Fruit fly (Drosophila melanogaster) whole organism, embryonic: Measurements from ENCODE around the gene S6KL.

Source experiments
- Ada2b ChIP-seq: fragments of 200-800 bp; sonication (Bioruptor generic); IDR thresholded peaks from 2 replicates; pipeline ENCODE4 v1.3.6; 2022; ENCODE audit warnings: missing biosample characterization, missing genetic modification characterization
- B-H1 ChIP-seq: fragments of 200-800 bp; sonication (Bioruptor generic); IDR thresholded peaks from 3 replicates; pipeline ENCODE4 v1.3.6; 2022; ENCODE audit warnings: missing biosample characterization, missing genetic modification characterization
- Bdp1 ChIP-seq: fragments of 200-800 bp; sonication (Bioruptor generic); optimal IDR thresholded peaks from 3 replicates; lab custom pipeline; 2016; ENCODE audit warnings: missing biosample characterization, missing genetic modification characterization
- CG10462 ChIP-seq: fragments of 200-800 bp; sonication (Bioruptor generic); optimal IDR thresholded peaks from 2 replicates; lab custom pipeline; 2016; ENCODE audit warnings: missing biosample characterization, missing genetic modification characterization
- CG11456 ChIP-seq: fragments of 200-800 bp; sonication (Bioruptor generic); IDR thresholded peaks from 3 replicates; pipeline ENCODE4 v1.3.6; 2022; ENCODE audit warnings: missing biosample characterization, missing genetic modification characterization
- CG11504 ChIP-seq: fragments of 200-800 bp; sonication (Bioruptor generic); optimal IDR thresholded peaks from 3 replicates; lab custom pipeline; 2019; ENCODE audit warnings: missing biosample characterization, mild to moderate bottlenecking, missing genetic modification characterization, moderate library complexity
- CG11723 ChIP-seq: fragments of 200-800 bp; sonication (Bioruptor generic); optimal IDR thresholded peaks from 2 replicates; lab custom pipeline; 2017; ENCODE audit warnings: missing biosample characterization, mild to moderate bottlenecking, missing genetic modification characterization
- CG12104 ChIP-seq: fragments of 200-800 bp; sonication (Bioruptor generic); optimal IDR thresholded peaks from 3 replicates; lab custom pipeline; 2016; ENCODE audit warnings: missing biosample characterization, missing genetic modification characterization
- CG14710 ChIP-seq: fragments of 200-800 bp; sonication (Bioruptor generic); optimal IDR thresholded peaks from 3 replicates; lab custom pipeline; 2019; ENCODE audit warnings: missing biosample characterization, mild to moderate bottlenecking, missing genetic modification characterization, moderate library complexity
- CG1647 ChIP-seq: fragments of 200-800 bp; sonication (Bioruptor generic); optimal IDR thresholded peaks from 3 replicates; lab custom pipeline; 2016; ENCODE audit warnings: missing biosample characterization, missing genetic modification characterization
- CG16815 ChIP-seq: fragments of 200-800 bp; sonication (Bioruptor generic); optimal IDR thresholded peaks from 3 replicates; lab custom pipeline; 2017; ENCODE audit warnings: missing biosample characterization, mild to moderate bottlenecking, missing genetic modification characterization
- CG18011 ChIP-seq: fragments of 200-800 bp; sonication (Bioruptor generic); optimal IDR thresholded peaks from 2 replicates; lab custom pipeline; 2017; ENCODE audit warnings: missing biosample characterization, missing genetic modification characterization, mild to moderate bottlenecking, moderate library complexity, missing genotype
- CG2116 ChIP-seq: fragments of 200-800 bp; sonication (Bioruptor generic); optimal IDR thresholded peaks from 3 replicates; lab custom pipeline; 2018; ENCODE audit warnings: missing biosample characterization, mild to moderate bottlenecking, missing genetic modification characterization
- CG31365 ChIP-seq: fragments of 200-800 bp; sonication (Bioruptor generic); optimal IDR thresholded peaks from 2 replicates; lab custom pipeline; 2018; ENCODE audit warnings: missing biosample characterization, mild to moderate bottlenecking, missing genetic modification characterization
- CG32767 ChIP-seq: fragments of 200-800 bp; sonication (Bioruptor generic); IDR thresholded peaks from 2 replicates; pipeline ENCODE4 v1.3.6; 2022; ENCODE audit warnings: missing biosample characterization, missing genetic modification characterization
- CG3281 ChIP-seq: fragments of 200-800 bp; sonication (Bioruptor generic); optimal IDR thresholded peaks from 3 replicates; lab custom pipeline; 2017; ENCODE audit warnings: missing biosample characterization, mild to moderate bottlenecking, missing genetic modification characterization
- CG34224 ChIP-seq: fragments of 200-800 bp; sonication (Bioruptor generic); IDR thresholded peaks from 3 replicates; pipeline ENCODE4 v1.3.6; 2022; ENCODE audit warnings: missing biosample characterization, missing genetic modification characterization; ENCODE audit not compliant: partially characterized antibody
- CG6689 ChIP-seq: fragments of 200-800 bp; sonication (Bioruptor generic); IDR thresholded peaks from 2 replicates; pipeline ENCODE4 v1.3.6; 2022; ENCODE audit warnings: missing biosample characterization, missing genetic modification characterization
- CG8281 ChIP-seq: fragments of 200-800 bp; sonication (Bioruptor generic); optimal IDR thresholded peaks from 2 replicates; lab custom pipeline; 2018; ENCODE audit warnings: missing biosample characterization, mild to moderate bottlenecking, missing genetic modification characterization, moderate library complexity
- Chrac-16 ChIP-seq: fragments of 200-800 bp; sonication (Bioruptor generic); optimal IDR thresholded peaks from 3 replicates; lab custom pipeline; 2016; ENCODE audit warnings: missing biosample characterization, missing genetic modification characterization
- D ChIP-seq, 2 experiments: fragments of 200-800 bp in 1 of 2; fragments of >200 bp in 1 of 2; sonication (Bioruptor generic) in 1 of 2; optimal IDR thresholded peaks; 2 replicates in 1 of 2; 3 replicates in 1 of 2; lab custom pipeline; 2017; ENCODE audit warnings: mild to moderate bottlenecking in 1 of 2, missing biosample characterization in 1 of 2, missing genetic modification characterization in 1 of 2, missing genetic modification reagents in 1 of 2
- D19B ChIP-seq: fragments of 200-800 bp; sonication (Bioruptor generic); optimal IDR thresholded peaks from 2 replicates; lab custom pipeline; 2017; ENCODE audit warnings: missing biosample characterization, mild to moderate bottlenecking, missing genetic modification characterization
- HLH4C ChIP-seq: fragments of 200-800 bp; sonication (Bioruptor generic); IDR thresholded peaks from 3 replicates; pipeline ENCODE4 v1.3.6; 2022; ENCODE audit warnings: missing biosample characterization, missing genetic modification characterization; ENCODE audit not compliant: partially characterized antibody
- HmgD ChIP-seq: fragments of 200-800 bp; sonication (Bioruptor generic); optimal IDR thresholded peaks from 3 replicates; lab custom pipeline; 2016; ENCODE audit warnings: missing biosample characterization, missing genetic modification characterization
- Hr51 ChIP-seq, 2 experiments: fragments of 200-800 bp; sonication (Bioruptor generic); optimal IDR thresholded peaks; 2 replicates in 1 of 2; 3 replicates in 1 of 2; lab custom pipeline; 2016 to 2018; ENCODE audit warnings: missing biosample characterization in 2 of 2, missing genetic modification characterization in 2 of 2, mild to moderate bottlenecking in 1 of 2, moderate library complexity in 1 of 2
- Lpt ChIP-seq: fragments of >200 bp; optimal IDR thresholded peaks from 2 replicates; lab custom pipeline; 2018; ENCODE audit warnings: missing biosample characterization, missing genetic modification characterization
- MTF-1 ChIP-seq: fragments of 200-800 bp; sonication (Bioruptor generic); optimal IDR thresholded peaks from 2 replicates; lab custom pipeline; 2018; ENCODE audit warnings: missing biosample characterization, mild to moderate bottlenecking, missing genetic modification characterization, borderline replicate concordance
- NFAT ChIP-seq: fragments of 200-800 bp; sonication (Bioruptor generic); IDR thresholded peaks from 2 replicates; pipeline ENCODE4 v1.3.6; 2022; ENCODE audit warnings: missing biosample characterization, missing genetic modification characterization
- Optix ChIP-seq: fragments of 200-800 bp; sonication (Bioruptor generic); IDR thresholded peaks from 3 replicates; pipeline ENCODE4 v1.3.6; 2022; ENCODE audit warnings: missing biosample characterization, missing genetic modification characterization
- Scr ChIP-seq: fragments of 200-800 bp; sonication (Bioruptor generic); IDR thresholded peaks from 2 replicates; pipeline ENCODE4 v1.3.6; 2022; ENCODE audit warnings: missing biosample characterization, missing genetic modification characterization; ENCODE audit not compliant: partially characterized antibody
- Stat92E ChIP-seq, 3 experiments: fragments of >200 bp in 2 of 3; fragments of 200-800 bp in 1 of 3; sonication (Bioruptor generic) in 1 of 3; optimal IDR thresholded peaks; 2 replicates each; lab custom pipeline; 2017 to 2019; ENCODE audit warnings: missing biosample characterization in 3 of 3, missing genetic modification characterization in 3 of 3, mild to moderate bottlenecking in 1 of 3, moderate library complexity in 1 of 3
- Taf1 ChIP-seq: fragments of 200-800 bp; sonication (Bioruptor generic); IDR thresholded peaks from 2 replicates; pipeline ENCODE4 v1.3.6; 2022; ENCODE audit warnings: missing biosample characterization, missing genetic modification characterization
- ase ChIP-seq: fragments of 200-800 bp; sonication (Bioruptor generic); IDR thresholded peaks from 3 replicates; pipeline ENCODE4 v1.3.6; 2022; ENCODE audit warnings: missing biosample characterization, missing genetic modification characterization
- cato ChIP-seq: fragments of 200-800 bp; sonication (Bioruptor generic); optimal IDR thresholded peaks from 2 replicates; lab custom pipeline; 2016; ENCODE audit warnings: missing biosample characterization, missing genetic modification characterization, borderline replicate concordance
- ci ChIP-seq: fragments of 200-800 bp; sonication (Bioruptor generic); IDR thresholded peaks from 3 replicates; pipeline ENCODE4 v1.3.6; 2022; ENCODE audit warnings: missing biosample characterization, missing genetic modification characterization
- dimm ChIP-seq: fragments of 200-800 bp; sonication (Bioruptor generic); IDR thresholded peaks from 2 replicates; pipeline ENCODE4 v1.3.6; 2022; ENCODE audit warnings: missing biosample characterization, missing genetic modification characterization
- dmrt99B ChIP-seq: fragments of 200-800 bp; sonication (Bioruptor generic); optimal IDR thresholded peaks from 2 replicates; lab custom pipeline; 2018; ENCODE audit warnings: missing biosample characterization, mild to moderate bottlenecking, missing genetic modification characterization, moderate library complexity
- dpn ChIP-seq, 2 experiments: fragments of 200-800 bp; sonication (Bioruptor generic); optimal IDR thresholded peaks; 3 replicates each; lab custom pipeline; 2016; ENCODE audit warnings: missing biosample characterization in 2 of 2, missing genetic modification characterization in 2 of 2
- emc ChIP-seq: fragments of 200-800 bp; sonication (Bioruptor generic); optimal IDR thresholded peaks from 2 replicates; lab custom pipeline; 2016; ENCODE audit warnings: missing biosample characterization, missing genetic modification characterization
- exex ChIP-seq: fragments of 200-800 bp; sonication (Bioruptor generic); optimal IDR thresholded peaks from 4 replicates; lab custom pipeline; 2018; ENCODE audit warnings: missing biosample characterization, mild to moderate bottlenecking, missing genetic modification characterization, moderate library complexity
- grau ChIP-seq: fragments of 200-800 bp; optimal IDR thresholded peaks from 3 replicates; lab custom pipeline; 2019; ENCODE audit warnings: missing biosample characterization, mild to moderate bottlenecking, missing genetic modification characterization, moderate library complexity
- h ChIP-seq: fragments of >200 bp; optimal IDR thresholded peaks from 2 replicates; lab custom pipeline; 2017
- hbn ChIP-seq: fragments of 200-800 bp; sonication (Bioruptor generic); IDR thresholded peaks from 2 replicates; pipeline ENCODE4 v1.3.6; 2022; ENCODE audit warnings: missing biosample characterization, missing genetic modification characterization; ENCODE audit not compliant: partially characterized antibody
- jigr1 ChIP-seq: fragments of 200-800 bp; sonication (Bioruptor generic); IDR thresholded peaks from 3 replicates; pipeline ENCODE4 v1.3.6; 2022; ENCODE audit warnings: missing biosample characterization, missing genetic modification characterization
- jumu ChIP-seq: fragments of 200-800 bp; sonication (Bioruptor generic); optimal IDR thresholded peaks from 3 replicates; lab custom pipeline; 2016; ENCODE audit warnings: missing biosample characterization, missing genetic modification characterization
- pita ChIP-seq: fragments of 200-800 bp; sonication (Bioruptor generic); optimal IDR thresholded peaks from 2 replicates; lab custom pipeline; 2017; ENCODE audit warnings: missing biosample characterization, mild to moderate bottlenecking, missing genetic modification characterization
- tin ChIP-seq: fragments of 200-800 bp; sonication (Bioruptor generic); optimal IDR thresholded peaks from 3 replicates; lab custom pipeline; 2016; ENCODE audit warnings: missing biosample characterization, missing genetic modification characterization
- tll ChIP-seq, 2 experiments: fragments of 200-800 bp in 1 of 2; fragments of >200 bp in 1 of 2; sonication (Bioruptor generic) in 1 of 2; optimal IDR thresholded peaks; 2 replicates each; lab custom pipeline; 2017 to 2019; ENCODE audit warnings: missing biosample characterization in 2 of 2, missing genetic modification characterization in 2 of 2, mild to moderate bottlenecking in 1 of 2, moderate library complexity in 1 of 2
- wek ChIP-seq: fragments of 200-800 bp; sonication (Bioruptor generic); optimal IDR thresholded peaks from 3 replicates; lab custom pipeline; 2018; ENCODE audit warnings: missing biosample characterization, mild to moderate bottlenecking, missing genetic modification characterization, moderate library complexity

S6KL gene

dm6 chrX:18774818-18775343 lies 13.4 kb upstream of the S6KL start, which contains the start of gene CG6891 (continued):
- TF ChIP-seq CG18011 (no peak), tin (GFP tag; lab: Kevin White, UChicago) (no peak), CG12104 (GFP tag; lab: Kevin White, UChicago) (no peak), Chrac-16 (GFP tag; lab: Kevin White, UChicago) (no peak), CG11504 (peak; percentile 89), ci (GFP tag; lab: Robert Waterston, UW) (peak; percentile 69), D (optimal IDR thresholded peaks at IDR 0.05; lab: Kevin White, UChicago) (no peak), D (GFP tag; optimal IDR thresholded peaks at IDR 0.05; lab: Kevin White, UChicago) (no peak), NFAT (no peak), jigr1 (GFP tag; lab: Robert Waterston, UW) (no peak), Optix (GFP tag; lab: Robert Waterston, UW) (peak; percentile 48; the same call in 1 of the 3 replicates), tll (GFP tag; optimal IDR thresholded peaks at IDR 0.05; lab: Kevin White, UChicago) (no peak), CG31365 (tag; lab: Kevin White, UChicago) (no peak), Scr (GFP tag; lab: Robert Waterston, UW) (no peak), dpn (GFP tag; optimal IDR thresholded peaks at IDR 0.05; lab: Kevin White, UChicago) (peak in 1 of 2 experiments; percentile 7), MTF-1 (GFP tag; lab: Kevin White, UChicago) (no peak), B-H1 (GFP tag; lab: Robert Waterston, UW) (no peak), CG10462 (GFP tag; lab: Kevin White, UChicago) (no peak), CG14710 (tag; lab: Kevin White, UChicago) (peak; percentile 6), grau (tag; lab: Kevin White, UChicago) (peak; percentile 30), CG1647 (GFP tag; lab: Kevin White, UChicago) (no peak), CG34224 (GFP tag; lab: Robert Waterston, UW) (no peak; the same call in 2 of the 3 replicates), jumu (GFP tag; lab: Kevin White, UChicago) (peak; percentile 5), CG6689 (GFP tag; lab: Robert Waterston, UW) (0 out of 2 replicates have a peak, but pooled peaks have one; percentile 13), CG32767 (GFP tag; lab: Robert Waterston, UW) (no peak), dimm (GFP tag; lab: Robert Waterston, UW) (no peak), emc (GFP tag; lab: Kevin White, UChicago) (no peak), CG3281 (GFP tag; lab: Kevin White, UChicago) (no peak), Hr51 (GFP tag; optimal IDR thresholded peaks at IDR 0.05; lab: Kevin White, UChicago) (peak in 1 of 2 experiments; percentile 10), Bdp1 (GFP tag; lab: Kevin White, UChicago) (peak; percentile 1), h (lab: Kevin White, UChicago) (no peak), Lpt (GFP tag; lab: Kevin White, UChicago) (no peak), CG2116 (GFP tag; lab: Kevin White, UChicago) (peak; percentile 1), Stat92E (GFP tag; optimal IDR thresholded peaks at IDR 0.05; lab: Kevin White, UChicago) (peak in 1 of 3 experiments; percentile 1), D19B (no peak), exex (no peak), CG16815 (no peak), Ada2b (no peak), wek (GFP tag; lab: Kevin White, UChicago) (no peak), hbn (no peak), ase (GFP tag; lab: Robert Waterston, UW) (peak; percentile 13; the same call in 1 of the 3 replicates), cato (GFP tag; lab: Kevin White, UChicago) (no peak), HmgD (GFP tag; lab: Kevin White, UChicago) (no peak), CG8281 (tag; lab: Kevin White, UChicago) (no peak), Taf1 (GFP tag; lab: Robert Waterston, UW) (no peak), pita (GFP tag; lab: Kevin White, UChicago) (no peak), dmrt99B (tag; lab: Kevin White, UChicago) (peak; percentile 15), CG11456 (GFP tag; lab: Robert Waterston, UW) (0 out of 3 replicates have a peak, but pooled peaks have one; percentile 25), CG11723 (GFP tag; lab: Kevin White, UChicago) (no peak), HLH4C (no peak)
